Fruit fly (Drosophila melanogaster) whole organism, embryonic: ENCODE results near the gene Vha100-2.

Experiments used
- Abd-B ChIP-seq: fragments of 200-800 bp; sonication (Bioruptor generic); optimal IDR thresholded peaks from 2 replicates; lab custom pipeline; 2018; ENCODE audit warnings: missing biosample characterization, mild to moderate bottlenecking, missing genetic modification characterization, moderate library complexity
- Bteb2 ChIP-seq: fragments of 200-800 bp; sonication (Bioruptor generic); optimal IDR thresholded peaks from 2 replicates; lab custom pipeline; 2016; ENCODE audit warnings: missing biosample characterization, missing genetic modification characterization
- CG11247 ChIP-seq: fragments of 200-800 bp; sonication (Bioruptor generic); IDR thresholded peaks from 2 replicates; pipeline ENCODE4 v1.3.6; 2022; ENCODE audit warnings: missing biosample characterization, missing genetic modification characterization
- CG12219 ChIP-seq: fragments of 200-800 bp; sonication (Bioruptor generic); optimal IDR thresholded peaks from 3 replicates; lab custom pipeline; 2018; ENCODE audit warnings: missing biosample characterization, mild to moderate bottlenecking, missing genetic modification characterization
- CG13296 ChIP-seq: fragments of 200-800 bp; sonication (Bioruptor generic); optimal IDR thresholded peaks from 3 replicates; lab custom pipeline; 2018; ENCODE audit warnings: missing biosample characterization, mild to moderate bottlenecking, missing genetic modification characterization
- CG13894 ChIP-seq: fragments of 200-800 bp; sonication (Bioruptor generic); optimal IDR thresholded peaks from 3 replicates; lab custom pipeline; 2018; ENCODE audit warnings: missing biosample characterization, mild to moderate bottlenecking, missing genetic modification characterization, moderate library complexity
- CG14014 ChIP-seq: fragments of 200-800 bp; sonication (Bioruptor generic); IDR thresholded peaks from 2 replicates; pipeline ENCODE4 v1.3.6; 2022; ENCODE audit warnings: missing biosample characterization, missing genetic modification characterization
- CG14667 ChIP-seq: fragments of 200-800 bp; sonication (Bioruptor generic); IDR thresholded peaks from 2 replicates; pipeline ENCODE4 v1.3.6; 2022; ENCODE audit warnings: missing biosample characterization, missing genetic modification characterization
- CG14710 ChIP-seq: fragments of 200-800 bp; sonication (Bioruptor generic); optimal IDR thresholded peaks from 3 replicates; lab custom pipeline; 2019; ENCODE audit warnings: missing biosample characterization, mild to moderate bottlenecking, missing genetic modification characterization, moderate library complexity
- CG15011 ChIP-seq: fragments of 200-800 bp; sonication (Bioruptor generic); optimal IDR thresholded peaks from 3 replicates; lab custom pipeline; 2018; ENCODE audit warnings: missing biosample characterization, mild to moderate bottlenecking, missing genetic modification characterization
- CG1529 ChIP-seq: fragments of 200-800 bp; sonication (Bioruptor generic); optimal IDR thresholded peaks from 3 replicates; lab custom pipeline; 2018; ENCODE audit warnings: missing biosample characterization, missing genetic modification characterization
- CG1602 ChIP-seq: fragments of 200-800 bp; sonication (Bioruptor generic); optimal IDR thresholded peaks from 3 replicates; lab custom pipeline; 2016; ENCODE audit warnings: missing biosample characterization, missing genetic modification characterization
- CG1647 ChIP-seq: fragments of 200-800 bp; sonication (Bioruptor generic); optimal IDR thresholded peaks from 3 replicates; lab custom pipeline; 2016; ENCODE audit warnings: missing biosample characterization, missing genetic modification characterization
- CG17359 ChIP-seq: fragments of 200-800 bp; sonication (Bioruptor generic); optimal IDR thresholded peaks from 3 replicates; lab custom pipeline; 2018; ENCODE audit warnings: missing biosample characterization, mild to moderate bottlenecking, missing genetic modification characterization, moderate library complexity
- CG17385 ChIP-seq: fragments of 200-800 bp; sonication (Bioruptor generic); optimal IDR thresholded peaks from 3 replicates; lab custom pipeline; 2018; ENCODE audit warnings: missing biosample characterization, mild to moderate bottlenecking, missing genetic modification characterization
- CG1792 ChIP-seq: fragments of 200-800 bp; sonication (Bioruptor generic); optimal IDR thresholded peaks from 2 replicates; lab custom pipeline; 2016; ENCODE audit warnings: missing biosample characterization, missing genetic modification characterization
- CG2712 ChIP-seq: fragments of 200-800 bp; optimal IDR thresholded peaks from 3 replicates; lab custom pipeline; 2019; ENCODE audit warnings: missing biosample characterization, mild to moderate bottlenecking, missing genetic modification characterization, moderate library complexity
- CG4282 ChIP-seq: fragments of 200-800 bp; sonication (Bioruptor generic); optimal IDR thresholded peaks from 2 replicates; lab custom pipeline; 2016; ENCODE audit warnings: missing biosample characterization, missing genetic modification characterization
- CG4730 ChIP-seq: fragments of 200-800 bp; sonication (Bioruptor generic); IDR thresholded peaks from 2 replicates; pipeline ENCODE4 v1.3.6; 2022; ENCODE audit warnings: missing biosample characterization, missing genetic modification characterization
- CG6654 ChIP-seq: fragments of 200-800 bp; sonication (Bioruptor generic); optimal IDR thresholded peaks from 2 replicates; lab custom pipeline; 2017; ENCODE audit warnings: missing biosample characterization, mild to moderate bottlenecking, missing genetic modification characterization
- CG7786 ChIP-seq: fragments of 200-800 bp; sonication (Bioruptor generic); optimal IDR thresholded peaks from 2 replicates; lab custom pipeline; 2016; ENCODE audit warnings: missing biosample characterization, missing genetic modification characterization
- Dad ChIP-seq: fragments of 200-800 bp; sonication (Bioruptor generic); optimal IDR thresholded peaks from 3 replicates; lab custom pipeline; 2016; ENCODE audit warnings: missing biosample characterization, missing genetic modification characterization
- Hmr ChIP-seq: fragments of 200-800 bp; sonication (Bioruptor generic); optimal IDR thresholded peaks from 3 replicates; lab custom pipeline; 2017; ENCODE audit warnings: mild to moderate bottlenecking, missing biosample characterization, missing genetic modification reagents, missing genetic modification characterization
- Mes4 ChIP-seq: fragments of 200-800 bp; sonication (Bioruptor generic); optimal IDR thresholded peaks from 2 replicates; lab custom pipeline; 2016; ENCODE audit warnings: missing biosample characterization, missing genetic modification characterization
- NFAT ChIP-seq: fragments of 200-800 bp; sonication (Bioruptor generic); IDR thresholded peaks from 2 replicates; pipeline ENCODE4 v1.3.6; 2022; ENCODE audit warnings: missing biosample characterization, missing genetic modification characterization
- Nf-YB ChIP-seq: fragments of 200-800 bp; sonication (Bioruptor generic); optimal IDR thresholded peaks from 3 replicates; lab custom pipeline; 2019; ENCODE audit warnings: missing biosample characterization, mild to moderate bottlenecking, missing genetic modification characterization, moderate library complexity
- Poxn ChIP-seq: fragments of 200-800 bp; sonication (Bioruptor generic); IDR thresholded peaks from 2 replicates; pipeline ENCODE4 v1.3.6; 2022; ENCODE audit warnings: missing biosample characterization, missing genetic modification characterization
- Spps ChIP-seq: fragments of 200-800 bp; sonication (Bioruptor generic); optimal IDR thresholded peaks from 2 replicates; lab custom pipeline; 2018; ENCODE audit warnings: missing biosample characterization, mild to moderate bottlenecking, missing genetic modification characterization
- Sry-δ ChIP-seq: fragments of 200-800 bp; sonication (Bioruptor generic); optimal IDR thresholded peaks from 2 replicates; lab custom pipeline; 2016; ENCODE audit warnings: missing biosample characterization, missing genetic modification characterization
- Xrp1 ChIP-seq: fragments of 200-800 bp; sonication (Bioruptor generic); IDR thresholded peaks from 2 replicates; pipeline ENCODE4 v1.3.6; 2022; ENCODE audit warnings: missing biosample characterization, missing genetic modification characterization
- bcd ChIP-seq: fragments of 200-800 bp; sonication (Bioruptor generic); optimal IDR thresholded peaks from 2 replicates; lab custom pipeline; 2017; ENCODE audit warnings: missing biosample characterization, mild to moderate bottlenecking, missing genetic modification characterization
- crc ChIP-seq: fragments of 200-800 bp; sonication (Bioruptor generic); optimal IDR thresholded peaks from 2 replicates; lab custom pipeline; 2016; ENCODE audit warnings: missing biosample characterization, missing genetic modification characterization
- dati ChIP-seq: fragments of 200-800 bp; sonication (Bioruptor generic); IDR thresholded peaks from 2 replicates; pipeline ENCODE4 v1.3.6; 2022; ENCODE audit warnings: missing biosample characterization, missing genetic modification characterization
- eyg ChIP-seq: fragments of 200-800 bp; sonication (Bioruptor generic); optimal IDR thresholded peaks from 3 replicates; lab custom pipeline; 2016; ENCODE audit warnings: missing biosample characterization, missing genetic modification characterization
- gce ChIP-seq: fragments of 200-800 bp; sonication (Bioruptor generic); IDR thresholded peaks from 3 replicates; pipeline ENCODE4 v1.3.6; 2022; ENCODE audit warnings: missing biosample characterization, missing genetic modification characterization
- ind ChIP-seq: fragments of 200-800 bp; sonication (Bioruptor generic); optimal IDR thresholded peaks from 3 replicates; lab custom pipeline; 2016; ENCODE audit warnings: missing biosample characterization, missing genetic modification characterization
- ken ChIP-seq: fragments of 200-800 bp; sonication (Bioruptor generic); IDR thresholded peaks from 3 replicates; pipeline ENCODE4 v1.3.6; 2022; ENCODE audit warnings: missing biosample characterization, missing genetic modification characterization
- lov ChIP-seq, 2 experiments: fragments of 200-800 bp in 1 of 2; fragments of >200 bp in 1 of 2; sonication (Bioruptor generic) in 1 of 2; IDR thresholded peaks in 1 of 2; optimal IDR thresholded peaks in 1 of 2; 2 replicates in 1 of 2; 3 replicates in 1 of 2; pipeline versions ENCODE4 v1.3.6 to Lab custom; 2017 to 2022; ENCODE audit warnings: missing biosample characterization in 1 of 2, missing genetic modification characterization in 1 of 2
- mirr ChIP-seq: fragments of 200-800 bp; sonication (Bioruptor generic); optimal IDR thresholded peaks from 3 replicates; lab custom pipeline; 2018; ENCODE audit warnings: missing biosample characterization, mild to moderate bottlenecking, missing genetic modification characterization
- nom ChIP-seq: fragments of 200-800 bp; sonication (Bioruptor generic); optimal IDR thresholded peaks from 2 replicates; lab custom pipeline; 2017; ENCODE audit warnings: missing biosample characterization, missing genetic modification characterization, mild to moderate bottlenecking, moderate library complexity, missing genetic modification reagents
- oc ChIP-seq: fragments of 200-800 bp; sonication (Bioruptor generic); optimal IDR thresholded peaks from 2 replicates; lab custom pipeline; 2018; ENCODE audit warnings: missing biosample characterization, mild to moderate bottlenecking, missing genetic modification characterization, moderate library complexity
- otp ChIP-seq: fragments of 200-800 bp; sonication (Bioruptor generic); IDR thresholded peaks from 3 replicates; pipeline ENCODE4, ENCODE4 v1.3.6; 2022; ENCODE audit warnings: missing biosample characterization, missing genetic modification characterization
- pho ChIP-seq: fragments of 200-800 bp; sonication (Bioruptor generic); optimal IDR thresholded peaks from 2 replicates; lab custom pipeline; 2016; ENCODE audit warnings: missing biosample characterization, missing genetic modification characterization
- pum ChIP-seq: fragments of 200-800 bp; sonication (Bioruptor generic); optimal IDR thresholded peaks from 2 replicates; lab custom pipeline; 2016; ENCODE audit warnings: missing biosample characterization, missing genetic modification characterization
- sim ChIP-seq: fragments of 200-800 bp; sonication (Bioruptor generic); IDR thresholded peaks from 2 replicates; pipeline ENCODE4 v1.3.6; 2022; ENCODE audit warnings: missing biosample characterization, missing genetic modification characterization
- yki ChIP-seq: fragments of >200 bp; optimal IDR thresholded peaks from 3 replicates; lab custom pipeline; 2018
- zfh1 ChIP-seq: fragments of 200-800 bp; sonication (Bioruptor generic); IDR thresholded peaks from 3 replicates; pipeline ENCODE4 v1.3.6; 2022; ENCODE audit warnings: missing biosample characterization, missing genetic modification characterization

Vha100-2 gene

DNA sequence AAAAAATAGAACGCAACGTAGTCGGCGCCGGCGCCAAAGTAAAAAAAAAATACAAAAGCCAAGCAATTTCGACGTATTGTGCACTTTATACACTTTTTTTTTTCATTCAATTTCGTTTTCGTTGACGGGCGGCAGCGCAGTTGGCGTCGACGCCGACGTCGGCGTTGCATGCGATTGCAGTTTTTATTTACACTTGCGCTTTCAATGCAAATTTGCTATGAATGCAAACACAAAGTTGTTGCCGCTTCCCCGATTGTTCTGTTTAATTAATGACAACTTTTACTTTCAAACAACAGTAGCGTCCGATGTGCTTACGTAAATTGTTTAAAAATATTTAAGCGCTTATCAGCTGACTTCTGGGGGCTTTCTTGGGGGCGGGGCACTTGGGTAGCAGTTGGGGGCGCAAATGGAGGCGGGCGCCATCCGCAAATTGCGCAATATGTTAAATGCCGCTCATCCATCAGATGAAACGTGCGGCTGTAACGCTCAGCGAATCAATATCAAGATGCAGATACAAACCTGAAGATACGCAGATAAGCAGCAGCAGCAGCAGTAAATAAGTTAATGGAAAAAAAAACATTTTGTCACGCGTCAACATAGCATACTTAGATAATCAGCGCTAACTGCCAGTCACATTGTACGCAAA is 39.3 kb upstream of the Vha100-2 start (continued):
- no peak for TF ChIP-seq Nf-YB (GFP tag; lab: Kevin White, UChicago)
- no peak for TF ChIP-seq Mes4 (GFP tag; lab: Kevin White, UChicago)
- TF ChIP-seq pum, result no peak
- no peak for TF ChIP-seq CG14667
- no peak for TF ChIP-seq CG2712 (tag; lab: Kevin White, UChicago)
- no peak for TF ChIP-seq ind
- no peak for TF ChIP-seq CG14710
- TF ChIP-seq nom, result no peak
- TF ChIP-seq NFAT (GFP tag; lab: Robert Waterston, UW), result no peak
- no peak for TF ChIP-seq Hmr
- TF ChIP-seq bcd, result no peak
- TF ChIP-seq CG17385 (GFP tag; lab: Kevin White, UChicago), result no peak
- TF ChIP-seq yki, result no peak
- TF ChIP-seq CG13296, result no peak
- TF ChIP-seq Poxn (GFP tag; lab: Robert Waterston, UW), result no peak
- TF ChIP-seq CG17359, result peak; percentile 6
- no peak for TF ChIP-seq CG12219 (GFP tag; lab: Kevin White, UChicago)
- TF ChIP-seq CG4282, result no peak
- TF ChIP-seq otp, result no peak
- TF ChIP-seq sim, result no peak
- TF ChIP-seq Abd-B, result no peak
- no peak for TF ChIP-seq Spps
- TF ChIP-seq Sry-δ (GFP tag; lab: Kevin White, UChicago), result no peak
- TF ChIP-seq CG7786, result no peak
- TF ChIP-seq pho (GFP tag; lab: Kevin White, UChicago), result no peak
- TF ChIP-seq eyg (GFP tag; lab: Kevin White, UChicago), result no peak
- TF ChIP-seq CG6654 (GFP tag; lab: Kevin White, UChicago), result no peak
- no peak for TF ChIP-seq ken
- TF ChIP-seq oc, result no peak
- TF ChIP-seq CG11247 (GFP tag; lab: Robert Waterston, UW), result no peak
- TF ChIP-seq CG13894 (tag; lab: Kevin White, UChicago), result no peak
- TF ChIP-seq CG1602 (GFP tag; lab: Kevin White, UChicago), result no peak
- no peak for TF ChIP-seq crc (GFP tag; lab: Kevin White, UChicago)
- peak; percentile 37 for TF ChIP-seq Xrp1 (GFP tag; lab: Robert Waterston, UW)
- no peak for TF ChIP-seq CG4730 (GFP tag; lab: Robert Waterston, UW)
- no peak for TF ChIP-seq CG15011
- TF ChIP-seq lov (optimal IDR thresholded peaks at IDR 0.05; lab: Kevin White, UChicago), result no peak
- 0 out of 3 replicates have a peak, but pooled peaks have one; percentile 38 for TF ChIP-seq lov (GFP tag; IDR thresholded peaks at IDR 0.05; lab: Robert Waterston, UW)
- no peak for TF ChIP-seq Bteb2 (GFP tag; lab: Kevin White, UChicago)
- TF ChIP-seq zfh1 (GFP tag; lab: Robert Waterston, UW), result peak; percentile 17; the same call in 1 of the 3 replicates
- 0 out of 3 replicates have a peak, but pooled peaks have one; percentile 4 for TF ChIP-seq gce (GFP tag; lab: Robert Waterston, UW)
- no peak for TF ChIP-seq dati
- TF ChIP-seq Dad (GFP tag; lab: Kevin White, UChicago), result no peak
- TF ChIP-seq mirr, result peak; percentile 50
- TF ChIP-seq CG1792 (GFP tag; lab: Kevin White, UChicago), result peak; percentile 7
- TF ChIP-seq CG1529 (GFP tag; lab: Kevin White, UChicago), result no peak
- no peak for TF ChIP-seq CG14014 (GFP tag; lab: Robert Waterston, UW)
- no peak for TF ChIP-seq CG1647
- TF ChIP-seq, all 482 proteins: peak for 29
